Worm (Caenorhabditis elegans): ENCODE data around the gene myrf-2.

ce11 chrX:10203501-10203900, 9.3 kb upstream of the myrf-2 start:
- TF ChIP-seq nhr-237 (tag; optimal IDR thresholded peaks at IDR 0.05) (no peak), lin-13 (tag; optimal IDR thresholded peaks at IDR 0.05) (no peak), nhr-12 (tag; optimal IDR thresholded peaks at IDR 0.05) (no peak), blmp-1 (tag; optimal IDR thresholded peaks at IDR 0.05) (no peak), elt-1 (tag; optimal IDR thresholded peaks at IDR 0.05; ENCODE audit: borderline replicate concordance, insufficient read depth) (no peak), lin-32 (GFP tag; optimal IDR thresholded peaks at IDR 0.05) (no peak), snpc-4 (tag; optimal IDR thresholded peaks at IDR 0.05) (no peak), nhr-76 (tag; optimal IDR thresholded peaks at IDR 0.05) (no peak), lsy-2 (tag; optimal IDR thresholded peaks at IDR 0.05) (no peak), ztf-11 (tag; optimal IDR thresholded peaks at IDR 0.05) (no peak)

All from whole organism, mixed stage, embryonic.